Fruit fly (Drosophila melanogaster) whole organism, embryonic: ENCODE data around the gene Taf2.

Experiments used
- CG10543 ChIP-seq: fragments of 200-800 bp; sonication (Bioruptor generic); optimal IDR thresholded peaks from 3 replicates; lab custom pipeline; 2017; ENCODE audit warnings: missing biosample characterization, mild to moderate bottlenecking, missing genetic modification characterization, moderate library complexity
- CG12659 ChIP-seq: fragments of 200-800 bp; sonication (Bioruptor generic); optimal IDR thresholded peaks from 3 replicates; lab custom pipeline; 2017; ENCODE audit warnings: mild to moderate bottlenecking, missing biosample characterization, missing genetic modification reagents, missing genetic modification characterization
- CG12769 ChIP-seq: fragments of 200-800 bp; sonication (Bioruptor generic); optimal IDR thresholded peaks from 2 replicates; lab custom pipeline; 2019; ENCODE audit warnings: missing biosample characterization, mild to moderate bottlenecking, missing genetic modification characterization, moderate library complexity
- CG13287 ChIP-seq: fragments of 200-800 bp; sonication (Bioruptor generic); IDR thresholded peaks from 2 replicates; pipeline ENCODE4 v1.3.6; 2022; ENCODE audit warnings: missing biosample characterization, missing genetic modification characterization; ENCODE audit not compliant: partially characterized antibody
- CG13894 ChIP-seq: fragments of 200-800 bp; sonication (Bioruptor generic); optimal IDR thresholded peaks from 3 replicates; lab custom pipeline; 2018; ENCODE audit warnings: missing biosample characterization, mild to moderate bottlenecking, missing genetic modification characterization, moderate library complexity
- CG15514 ChIP-seq: fragments of 200-800 bp; sonication (Bioruptor generic); optimal IDR thresholded peaks from 3 replicates; lab custom pipeline; 2017; ENCODE audit warnings: missing biosample characterization, missing genetic modification characterization, mild to moderate bottlenecking, moderate library complexity, missing genetic modification reagents
- CG16813 ChIP-seq: fragments of 200-800 bp; sonication (Bioruptor generic); IDR thresholded peaks from 3 replicates; pipeline ENCODE4 v1.3.6; 2022; ENCODE audit warnings: missing biosample characterization, missing genetic modification characterization; ENCODE audit not compliant: partially characterized antibody
- CG2199 ChIP-seq: fragments of 200-800 bp; sonication (Bioruptor generic); IDR thresholded peaks from 3 replicates; pipeline ENCODE4 v1.3.6; 2022; ENCODE audit warnings: missing biosample characterization, missing genetic modification characterization
- CG31224 ChIP-seq: fragments of 200-800 bp; sonication (Bioruptor generic); IDR thresholded peaks from 2 replicates; pipeline ENCODE4 v1.3.6; 2022; ENCODE audit warnings: missing biosample characterization, missing genetic modification characterization
- CG3407 ChIP-seq: fragments of 200-800 bp; sonication (Bioruptor generic); optimal IDR thresholded peaks from 2 replicates; lab custom pipeline; 2018; ENCODE audit warnings: missing biosample characterization, mild to moderate bottlenecking, missing genetic modification characterization
- CG34422 ChIP-seq: fragments of 200-800 bp; sonication (Bioruptor generic); IDR thresholded peaks from 3 replicates; pipeline ENCODE4 v1.3.6; 2022; ENCODE audit warnings: missing biosample characterization, missing genetic modification characterization
- CG42726 ChIP-seq: fragments of 200-800 bp; sonication (Bioruptor generic); IDR thresholded peaks from 2 replicates; pipeline ENCODE4 v1.3.6; 2022; ENCODE audit warnings: missing biosample characterization, missing genetic modification characterization; ENCODE audit not compliant: partially characterized antibody
- CG5180 ChIP-seq: fragments of 200-800 bp; sonication (Bioruptor generic); optimal IDR thresholded peaks from 3 replicates; lab custom pipeline; 2017; ENCODE audit warnings: missing biosample characterization, missing genetic modification characterization, mild to moderate bottlenecking, moderate library complexity, missing genetic modification reagents
- CG6654 ChIP-seq: fragments of 200-800 bp; sonication (Bioruptor generic); optimal IDR thresholded peaks from 2 replicates; lab custom pipeline; 2017; ENCODE audit warnings: missing biosample characterization, mild to moderate bottlenecking, missing genetic modification characterization
- CG7987 ChIP-seq: fragments of 200-800 bp; sonication (Bioruptor generic); optimal IDR thresholded peaks from 2 replicates; lab custom pipeline; 2018; ENCODE audit warnings: missing biosample characterization, mild to moderate bottlenecking, missing genetic modification characterization, moderate library complexity
- Dad ChIP-seq: fragments of 200-800 bp; sonication (Bioruptor generic); optimal IDR thresholded peaks from 3 replicates; lab custom pipeline; 2016; ENCODE audit warnings: missing biosample characterization, missing genetic modification characterization
- Dip3 ChIP-seq: fragments of 200-800 bp; sonication (Bioruptor generic); optimal IDR thresholded peaks from 3 replicates; lab custom pipeline; 2016; ENCODE audit warnings: missing biosample characterization, missing genetic modification characterization
- Fer2 ChIP-seq: fragments of 200-800 bp; sonication (Bioruptor generic); optimal IDR thresholded peaks from 2 replicates; lab custom pipeline; 2018; ENCODE audit warnings: missing biosample characterization, mild to moderate bottlenecking, missing genetic modification characterization, moderate library complexity
- HLHmδ ChIP-seq: fragments of 200-800 bp; sonication (Bioruptor generic); optimal IDR thresholded peaks from 2 replicates; lab custom pipeline; 2018; ENCODE audit warnings: missing biosample characterization, mild to moderate bottlenecking, missing genetic modification characterization, moderate library complexity
- HmgZ ChIP-seq: fragments of 200-800 bp; sonication (Bioruptor generic); optimal IDR thresholded peaks from 2 replicates; lab custom pipeline; 2018; ENCODE audit warnings: missing biosample characterization, mild to moderate bottlenecking, missing genetic modification characterization
- Hsf ChIP-seq: fragments of 200-800 bp; sonication (Bioruptor generic); optimal IDR thresholded peaks from 3 replicates; lab custom pipeline; 2016; ENCODE audit warnings: missing biosample characterization, missing genetic modification characterization
- MESR4 ChIP-seq: fragments of 200-800 bp; sonication (Bioruptor generic); optimal IDR thresholded peaks from 2 replicates; lab custom pipeline; 2018; ENCODE audit warnings: missing biosample characterization, mild to moderate bottlenecking, missing genetic modification characterization, moderate library complexity
- Mes4 ChIP-seq: fragments of 200-800 bp; sonication (Bioruptor generic); optimal IDR thresholded peaks from 2 replicates; lab custom pipeline; 2016; ENCODE audit warnings: missing biosample characterization, missing genetic modification characterization
- NfI ChIP-seq: fragments of 200-800 bp; sonication (Bioruptor generic); optimal IDR thresholded peaks from 3 replicates; lab custom pipeline; 2018; ENCODE audit warnings: missing biosample characterization, mild to moderate bottlenecking, missing genetic modification characterization, moderate library complexity
- Sry-δ ChIP-seq: fragments of 200-800 bp; sonication (Bioruptor generic); optimal IDR thresholded peaks from 2 replicates; lab custom pipeline; 2016; ENCODE audit warnings: missing biosample characterization, missing genetic modification characterization
- Trl ChIP-seq, 3 experiments: fragments of >200 bp in 2 of 3; fragments of 200-800 bp in 1 of 3; sonication (Bioruptor generic) in 1 of 3; optimal IDR thresholded peaks; 2 replicates in 1 of 3; 3 replicates in 2 of 3; lab custom pipeline; 2016 to 2017; ENCODE audit warnings: missing biosample characterization in 1 of 3, missing genetic modification characterization in 1 of 3
- aop ChIP-seq: fragments of 200-800 bp; sonication (Bioruptor generic); IDR thresholded peaks from 2 replicates; pipeline ENCODE4 v1.3.6; 2022; ENCODE audit warnings: missing biosample characterization, missing genetic modification characterization
- bbx ChIP-seq: fragments of 200-800 bp; sonication (Bioruptor generic); IDR thresholded peaks from 2 replicates; pipeline ENCODE4 v1.3.6; 2022; ENCODE audit warnings: missing biosample characterization, missing genetic modification characterization; ENCODE audit not compliant: partially characterized antibody
- bcd ChIP-seq: fragments of 200-800 bp; sonication (Bioruptor generic); optimal IDR thresholded peaks from 2 replicates; lab custom pipeline; 2017; ENCODE audit warnings: missing biosample characterization, mild to moderate bottlenecking, missing genetic modification characterization
- chm ChIP-seq: fragments of 200-800 bp; sonication (Bioruptor generic); IDR thresholded peaks from 2 replicates; pipeline ENCODE4 v1.3.6; 2022; ENCODE audit warnings: missing biosample characterization, missing genetic modification characterization
- ci ChIP-seq: fragments of 200-800 bp; sonication (Bioruptor generic); IDR thresholded peaks from 3 replicates; pipeline ENCODE4 v1.3.6; 2022; ENCODE audit warnings: missing biosample characterization, missing genetic modification characterization
- eyg ChIP-seq: fragments of 200-800 bp; sonication (Bioruptor generic); optimal IDR thresholded peaks from 3 replicates; lab custom pipeline; 2016; ENCODE audit warnings: missing biosample characterization, missing genetic modification characterization
- gce ChIP-seq: fragments of 200-800 bp; sonication (Bioruptor generic); IDR thresholded peaks from 3 replicates; pipeline ENCODE4 v1.3.6; 2022; ENCODE audit warnings: missing biosample characterization, missing genetic modification characterization
- hkb ChIP-seq, 2 experiments: fragments of 200-800 bp in 1 of 2; fragments of >200 bp in 1 of 2; sonication (Bioruptor generic) in 1 of 2; IDR thresholded peaks in 1 of 2; optimal IDR thresholded peaks in 1 of 2; 2 replicates each; pipeline versions ENCODE4 v1.3.6 to Lab custom; 2017 to 2022; ENCODE audit warnings: missing biosample characterization in 1 of 2, missing genetic modification characterization in 1 of 2
- jumu ChIP-seq: fragments of 200-800 bp; sonication (Bioruptor generic); optimal IDR thresholded peaks from 3 replicates; lab custom pipeline; 2016; ENCODE audit warnings: missing biosample characterization, missing genetic modification characterization
- lilli ChIP-seq: fragments of 200-800 bp; sonication (Bioruptor generic); optimal IDR thresholded peaks from 3 replicates; lab custom pipeline; 2016; ENCODE audit warnings: missing biosample characterization, missing genetic modification characterization
- pum ChIP-seq: fragments of 200-800 bp; sonication (Bioruptor generic); optimal IDR thresholded peaks from 2 replicates; lab custom pipeline; 2016; ENCODE audit warnings: missing biosample characterization, missing genetic modification characterization
- ranshi ChIP-seq: fragments of 200-800 bp; sonication (Bioruptor generic); IDR thresholded peaks from 2 replicates; pipeline ENCODE4 v1.3.6; 2022; ENCODE audit warnings: missing biosample characterization, missing genetic modification characterization
- repo ChIP-seq: fragments of 200-800 bp; sonication (Bioruptor generic); optimal IDR thresholded peaks from 2 replicates; lab custom pipeline; 2016; ENCODE audit warnings: missing biosample characterization, missing genetic modification characterization
- row ChIP-seq: fragments of 200-800 bp; sonication (Bioruptor generic); IDR thresholded peaks from 3 replicates; pipeline ENCODE4 v1.3.6; 2022; ENCODE audit warnings: missing biosample characterization, missing genetic modification characterization
- salm ChIP-seq: fragments of 200-800 bp; sonication (Bioruptor generic); optimal IDR thresholded peaks from 2 replicates; lab custom pipeline; 2018; ENCODE audit warnings: missing biosample characterization, mild to moderate bottlenecking, missing genetic modification characterization
- sens-2 ChIP-seq: fragments of 200-800 bp; sonication (Bioruptor generic); IDR thresholded peaks from 2 replicates; pipeline ENCODE4 v1.3.6; 2022; ENCODE audit warnings: missing biosample characterization, missing genetic modification characterization
- shn ChIP-seq: fragments of 200-800 bp; sonication (Bioruptor generic); optimal IDR thresholded peaks from 3 replicates; lab custom pipeline; 2016; ENCODE audit warnings: missing biosample characterization, missing genetic modification characterization
- slbo ChIP-seq: fragments of 200-800 bp; sonication (Bioruptor generic); IDR thresholded peaks from 2 replicates; pipeline ENCODE4 v1.3.6; 2022; ENCODE audit warnings: missing biosample characterization, missing genetic modification characterization
- sqz ChIP-seq: fragments of 200-800 bp; sonication (Bioruptor generic); optimal IDR thresholded peaks from 3 replicates; lab custom pipeline; 2018; ENCODE audit warnings: missing biosample characterization, mild to moderate bottlenecking, missing genetic modification characterization
- wdn ChIP-seq: fragments of 200-800 bp; sonication (Bioruptor generic); IDR thresholded peaks from 2 replicates; pipeline ENCODE4 v1.3.6; 2022; ENCODE audit warnings: missing biosample characterization, missing genetic modification characterization
- zf30C ChIP-seq: fragments of 200-800 bp; sonication (Bioruptor generic); optimal IDR thresholded peaks from 3 replicates; lab custom pipeline; 2018; ENCODE audit warnings: missing biosample characterization, mild to moderate bottlenecking, missing genetic modification characterization

Taf2 gene

dm6 chr3L:9899046-9899659, 10.7 kb upstream of the Taf2 start, which contains the start of gene nudE (continued):
- no peak for TF ChIP-seq sens-2
- TF ChIP-seq Fer2 (tag; lab: Kevin White, UChicago): no peak
- TF ChIP-seq slbo (GFP tag; lab: Robert Waterston, UW): peak; percentile 49; the same call in 1 of the 2 replicates
- 0 out of 2 replicates have a peak, but pooled peaks have one; percentile 44 for TF ChIP-seq bbx (GFP tag; lab: Robert Waterston, UW)
- no peak for TF ChIP-seq Mes4 (GFP tag; lab: Kevin White, UChicago)
- TF ChIP-seq CG3407 (GFP tag; lab: Kevin White, UChicago): no peak
- TF ChIP-seq CG7987 (GFP tag; lab: Kevin White, UChicago): no peak
- no peak for TF ChIP-seq wdn (GFP tag; lab: Robert Waterston, UW)
- TF ChIP-seq repo (GFP tag; lab: Kevin White, UChicago): no peak
- no peak for TF ChIP-seq aop (GFP tag; lab: Robert Waterston, UW)
- TF ChIP-seq bcd: peak; percentile 13
- TF ChIP-seq Dip3 (GFP tag; lab: Kevin White, UChicago): peak; percentile 16

- TF ChIP-seq Trl (optimal IDR thresholded peaks at IDR 0.05; lab: Kevin White, UChicago) (no peak), Trl (GFP tag; optimal IDR thresholded peaks at IDR 0.05; lab: Kevin White, UChicago) (peak; percentile 16), CG12769 (tag; lab: Kevin White, UChicago) (peak; percentile 34), row (peak; percentile 71), CG10543 (GFP tag; lab: Kevin White, UChicago) (peak; percentile 26), CG31224 (no peak), hkb (optimal IDR thresholded peaks at IDR 0.05; lab: Kevin White, UChicago) (peak; percentile 53), hkb (GFP tag; IDR thresholded peaks at IDR 0.05; lab: Robert Waterston, UW) (no peak), HmgZ (tag; lab: Kevin White, UChicago) (peak; percentile 74), CG13287 (peak; percentile 25; the same call in 1 of the 2 replicates), zf30C (GFP tag; lab: Kevin White, UChicago) (no peak), eyg (GFP tag; lab: Kevin White, UChicago) (no peak), lilli (GFP tag; lab: Kevin White, UChicago) (peak; percentile 45), CG12659 (GFP tag; lab: Kevin White, UChicago) (peak; percentile 64), CG15514 (GFP tag; lab: Kevin White, UChicago) (peak; percentile 99), CG42726 (GFP tag; lab: Robert Waterston, UW) (0 out of 2 replicates have a peak, but pooled peaks have one; percentile 51), salm (no peak), gce (GFP tag; lab: Robert Waterston, UW) (no peak), HLHmδ (GFP tag; lab: Kevin White, UChicago) (peak; percentile 32), CG13894 (tag; lab: Kevin White, UChicago) (peak; percentile 22), chm (GFP tag; lab: Robert Waterston, UW) (0 out of 2 replicates have a peak, but pooled peaks have one; percentile 30), ranshi (0 out of 2 replicates have a peak, but pooled peaks have one; percentile 32), wdn (GFP tag; lab: Robert Waterston, UW) (no peak), Dad (GFP tag; lab: Kevin White, UChicago) (no peak), CG2199 (GFP tag; lab: Robert Waterston, UW) (0 out of 3 replicates have a peak, but pooled peaks have one; percentile 35), sqz (GFP tag; lab: Kevin White, UChicago) (peak; percentile 4), jumu (GFP tag; lab: Kevin White, UChicago) (peak; percentile 44), shn (GFP tag; lab: Kevin White, UChicago) (peak; percentile 43), CG34422 (GFP tag; lab: Robert Waterston, UW) (peak; percentile 65; the same call in 1 of the 3 replicates), CG5180 (GFP tag; lab: Kevin White, UChicago) (no peak), pum (GFP tag; lab: Kevin White, UChicago) (peak; percentile 47), CG16813 (GFP tag; lab: Robert Waterston, UW) (peak; percentile 23; the same call in 1 of the 3 replicates), Sry-δ (peak; percentile 36), Hsf (GFP tag; lab: Kevin White, UChicago) (peak; percentile 12), ci (GFP tag; lab: Robert Waterston, UW) (no peak), NfI (GFP tag; lab: Kevin White, UChicago) (peak; percentile 50), MESR4 (GFP tag; lab: Kevin White, UChicago) (peak; percentile 85), CG6654 (GFP tag; lab: Kevin White, UChicago) (no peak)
Observed at dm6 chr3L:9898355-9898754, 9.9 kb upstream of the Taf2 start, which contains the start of the genes CG6707 and CG46387. TSS of gene CG6707 (minus strand) at chr3L:9898575. TSS of gene CG46387 (plus strand) at chr3L:9898626.
